Worm (Caenorhabditis elegans) whole organism, early embryonic: ENCODE measurements around the gene folt-3.

Source experiments
- F13C5.2 ChIP-seq: sonication (generic microtip); optimal IDR thresholded peaks from 2 replicates; lab custom pipeline; 2017; ENCODE audit warnings: mild to moderate bottlenecking, missing genetic modification characterization, inconsistent platforms, missing compliant biosample characterization
- ama-1 ChIP-seq: fragments of 150-350 bp; optimal IDR thresholded peaks from 2 replicates; lab custom pipeline; 2014
- flt-1 ChIP-seq: fragments of 200-800 bp; sonication (Bioruptor generic); IDR thresholded peaks from 2 replicates; pipeline ENCODE4 v1.3.6; 2022; ENCODE audit warnings: missing genetic modification characterization, missing compliant biosample characterization
- scrt-1 ChIP-seq: fragments of 200-800 bp; sonication (Bioruptor generic); IDR thresholded peaks from 2 replicates; pipeline ENCODE4 v1.3.6; 2022; ENCODE audit warnings: missing genetic modification characterization, missing compliant biosample characterization
- tbx-37 ChIP-seq: fragments of 200-800 bp; sonication (Bioruptor generic); conservative IDR thresholded peaks from 2 replicates; pipeline ENCODE4 v1.3.6; 2022; ENCODE audit warnings: missing genetic modification reagents, missing genetic modification characterization, missing compliant biosample characterization

ce11 chrV:7570955-7571354 lies 38.6 kb downstream of the folt-3 start, which contains the start of gene F19F10.14:
- no peak for TF ChIP-seq scrt-1 (GFP tag; lab: Robert Waterston, UW)
- no peak for TF ChIP-seq ama-1
- TF ChIP-seq tbx-37 (GFP tag; lab: Robert Waterston, UW) = no peak
- TF ChIP-seq flt-1 (GFP tag; lab: Robert Waterston, UW) = no peak
- no peak for TF ChIP-seq F13C5.2 (tag; lab: Kevin White, UChicago)
